Worm (Caenorhabditis elegans): ENCODE results near the gene Y7A5A.13.

DNA sequence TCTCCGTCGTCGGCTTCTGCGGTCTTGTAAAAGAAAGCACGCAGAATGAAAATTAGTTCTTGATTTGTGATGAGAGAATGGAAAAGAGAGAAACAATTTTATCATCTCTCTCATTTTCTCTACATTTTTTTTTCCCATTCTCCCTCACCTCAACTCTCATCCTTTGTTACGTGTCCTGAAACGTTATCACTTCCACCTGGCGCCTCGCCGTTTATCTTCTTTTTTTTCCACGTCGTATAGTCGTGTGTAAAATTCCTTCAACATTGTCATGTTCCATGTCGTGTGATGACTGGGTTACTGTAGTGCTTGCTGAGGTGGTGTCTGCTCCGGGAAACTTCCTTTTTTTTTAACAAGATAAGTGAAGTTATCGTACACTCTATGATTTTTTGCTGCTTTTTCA is 5.8 kb downstream of the Y7A5A.13 start:
- TF ChIP-seq sptf-1 (tag; optimal IDR thresholded peaks at IDR 0.05) (no peak), elt-1 (tag; optimal IDR thresholded peaks at IDR 0.05; ENCODE audit: borderline replicate concordance, insufficient read depth) (no peak), nhr-28 (tag; optimal IDR thresholded peaks at IDR 0.05) (no peak), nhr-12 (tag; optimal IDR thresholded peaks at IDR 0.05) (no peak), pha-4 (tag; optimal IDR thresholded peaks at IDR 0.05) (no peak), snpc-4 (tag; optimal IDR thresholded peaks at IDR 0.05) (no peak), unc-62 (GFP tag; optimal IDR thresholded peaks at IDR 0.05) (no peak), lsy-2 (tag; optimal IDR thresholded peaks at IDR 0.05) (no peak)
